Worm (Caenorhabditis elegans): Measurements from ENCODE around the gene F20D6.15.

ce11 chrV:8190430-8190829 is 2.2 kb upstream of the F20D6.15 start, which contains the start of gene F20D6.1:
- TF ChIP-seq nhr-12 (tag; optimal IDR thresholded peaks at IDR 0.05) (no peak), nhr-23 (tag; optimal IDR thresholded peaks at IDR 0.05) (no peak), nhr-237 (tag; optimal IDR thresholded peaks at IDR 0.05) (no peak), unc-39 (tag; optimal IDR thresholded peaks at IDR 0.05) (no peak), mbf-1 (tag; optimal IDR thresholded peaks at IDR 0.05) (no peak), alr-1 (tag; optimal IDR thresholded peaks at IDR 0.05) (no peak), elt-3 (tag; optimal IDR thresholded peaks at IDR 0.05) (no peak), sma-9 (GFP tag; optimal IDR thresholded peaks at IDR 0.05) (no peak), sma-9 (tag; optimal IDR thresholded peaks at IDR 0.05) (no peak), ztf-11 (tag; optimal IDR thresholded peaks at IDR 0.05) (no peak), lin-13 (GFP tag; optimal IDR thresholded peaks at IDR 0.05) (no peak)

Measured in whole organism, L2 larva.